Fruit fly (Drosophila melanogaster) whole organism, embryonic: ENCODE data around the gene CG43163.
A peak's percentile ranks its signal among the peaks of the same experiment; 100 is the strongest.

Source experiments
- Bdp1 ChIP-seq: fragments of 200-800 bp; sonication (Bioruptor generic); optimal IDR thresholded peaks from 3 replicates; lab custom pipeline; 2016; ENCODE audit warnings: missing biosample characterization, missing genetic modification characterization
- Bgb ChIP-seq: fragments of 200-800 bp; sonication (Bioruptor generic); IDR thresholded peaks from 2 replicates; pipeline ENCODE4 v1.3.6; 2022; ENCODE audit warnings: missing biosample characterization, missing genetic modification characterization; ENCODE audit not compliant: partially characterized antibody
- Bteb2 ChIP-seq: fragments of 200-800 bp; sonication (Bioruptor generic); optimal IDR thresholded peaks from 2 replicates; lab custom pipeline; 2016; ENCODE audit warnings: missing biosample characterization, missing genetic modification characterization
- CG10209 ChIP-seq: fragments of 200-800 bp; sonication (Bioruptor generic); optimal IDR thresholded peaks from 3 replicates; lab custom pipeline; 2017; ENCODE audit warnings: missing biosample characterization, mild to moderate bottlenecking, missing genetic modification characterization, missing genetic modification reagents
- CG10431 ChIP-seq: fragments of 200-800 bp; sonication (Bioruptor generic); optimal IDR thresholded peaks from 3 replicates; lab custom pipeline; 2018; ENCODE audit warnings: missing biosample characterization, mild to moderate bottlenecking, missing genetic modification characterization
- CG10565 ChIP-seq: fragments of 200-800 bp; sonication (Bioruptor generic); optimal IDR thresholded peaks from 3 replicates; lab custom pipeline; 2016; ENCODE audit warnings: missing biosample characterization, mild to moderate bottlenecking, missing genetic modification characterization
- CG11398 ChIP-seq: fragments of 200-800 bp; sonication (Bioruptor generic); optimal IDR thresholded peaks from 2 replicates; lab custom pipeline; 2016; ENCODE audit warnings: missing biosample characterization, missing genetic modification characterization
- CG11695 ChIP-seq: fragments of 200-800 bp; sonication (Bioruptor generic); IDR thresholded peaks from 3 replicates; pipeline ENCODE4 v1.3.6; 2022; ENCODE audit warnings: missing biosample characterization, missing genetic modification characterization
- CG13775 ChIP-seq: fragments of 200-800 bp; sonication (Bioruptor generic); optimal IDR thresholded peaks from 3 replicates; lab custom pipeline; 2017; ENCODE audit warnings: missing biosample characterization, mild to moderate bottlenecking, missing genetic modification characterization
- CG14050 ChIP-seq: fragments of 200-800 bp; sonication (Bioruptor generic); IDR thresholded peaks from 3 replicates; pipeline ENCODE4 v1.3.6; 2022; ENCODE audit warnings: missing biosample characterization, missing genetic modification characterization
- CG15011 ChIP-seq: fragments of 200-800 bp; sonication (Bioruptor generic); optimal IDR thresholded peaks from 3 replicates; lab custom pipeline; 2018; ENCODE audit warnings: missing biosample characterization, mild to moderate bottlenecking, missing genetic modification characterization
- CG15073 ChIP-seq: fragments of 200-800 bp; sonication (Bioruptor generic); optimal IDR thresholded peaks from 2 replicates; lab custom pipeline; 2016; ENCODE audit warnings: missing biosample characterization, missing genetic modification characterization
- CG15269 ChIP-seq: fragments of 200-800 bp; sonication (Bioruptor generic); optimal IDR thresholded peaks from 2 replicates; lab custom pipeline; 2018; ENCODE audit warnings: missing biosample characterization, mild to moderate bottlenecking, missing genetic modification characterization, moderate library complexity
- CG1529 ChIP-seq: fragments of 200-800 bp; sonication (Bioruptor generic); optimal IDR thresholded peaks from 3 replicates; lab custom pipeline; 2018; ENCODE audit warnings: missing biosample characterization, missing genetic modification characterization
- CG15696 ChIP-seq: fragments of 200-800 bp; sonication (Bioruptor generic); optimal IDR thresholded peaks from 2 replicates; lab custom pipeline; 2019; ENCODE audit warnings: missing biosample characterization, mild to moderate bottlenecking, missing genetic modification characterization, moderate library complexity
- CG1647 ChIP-seq: fragments of 200-800 bp; sonication (Bioruptor generic); optimal IDR thresholded peaks from 3 replicates; lab custom pipeline; 2016; ENCODE audit warnings: missing biosample characterization, missing genetic modification characterization
- CG2116 ChIP-seq: fragments of 200-800 bp; sonication (Bioruptor generic); optimal IDR thresholded peaks from 3 replicates; lab custom pipeline; 2018; ENCODE audit warnings: missing biosample characterization, mild to moderate bottlenecking, missing genetic modification characterization
- CG2202 ChIP-seq: fragments of 200-800 bp; sonication (Bioruptor generic); optimal IDR thresholded peaks from 2 replicates; lab custom pipeline; 2018; ENCODE audit warnings: missing biosample characterization, mild to moderate bottlenecking, missing genetic modification characterization
- CG31388 ChIP-seq: fragments of 200-800 bp; sonication (Bioruptor generic); optimal IDR thresholded peaks from 2 replicates; lab custom pipeline; 2016; ENCODE audit warnings: missing biosample characterization, missing genetic modification characterization
- CG3163 ChIP-seq: fragments of 200-800 bp; sonication (Bioruptor generic); optimal IDR thresholded peaks from 3 replicates; lab custom pipeline; 2016; ENCODE audit warnings: missing biosample characterization, missing genetic modification characterization
- CG6765 ChIP-seq: fragments of 200-800 bp; sonication (Bioruptor generic); optimal IDR thresholded peaks from 3 replicates; lab custom pipeline; 2017; ENCODE audit warnings: missing biosample characterization, mild to moderate bottlenecking, missing genetic modification characterization
- CG7839 ChIP-seq: fragments of 200-800 bp; sonication (Bioruptor generic); optimal IDR thresholded peaks from 3 replicates; lab custom pipeline; 2018; ENCODE audit warnings: missing biosample characterization, mild to moderate bottlenecking, missing genetic modification characterization, moderate library complexity
- CG7987 ChIP-seq: fragments of 200-800 bp; sonication (Bioruptor generic); optimal IDR thresholded peaks from 2 replicates; lab custom pipeline; 2018; ENCODE audit warnings: missing biosample characterization, mild to moderate bottlenecking, missing genetic modification characterization, moderate library complexity
- D ChIP-seq, 2 experiments: fragments of 200-800 bp in 1 of 2; fragments of >200 bp in 1 of 2; sonication (Bioruptor generic) in 1 of 2; optimal IDR thresholded peaks; 2 replicates in 1 of 2; 3 replicates in 1 of 2; lab custom pipeline; 2017; ENCODE audit warnings: mild to moderate bottlenecking in 1 of 2, missing biosample characterization in 1 of 2, missing genetic modification characterization in 1 of 2, missing genetic modification reagents in 1 of 2
- Doc2 ChIP-seq: fragments of 200-800 bp; sonication (Bioruptor generic); IDR thresholded peaks from 2 replicates; pipeline ENCODE4 v1.3.6; 2022; ENCODE audit warnings: missing biosample characterization, missing genetic modification characterization
- ERR ChIP-seq: fragments of 200-800 bp; sonication (Bioruptor generic); optimal IDR thresholded peaks from 2 replicates; lab custom pipeline; 2016; ENCODE audit warnings: missing biosample characterization, missing genetic modification characterization
- Fer2 ChIP-seq: fragments of 200-800 bp; sonication (Bioruptor generic); optimal IDR thresholded peaks from 2 replicates; lab custom pipeline; 2018; ENCODE audit warnings: missing biosample characterization, mild to moderate bottlenecking, missing genetic modification characterization, moderate library complexity
- GATAe ChIP-seq: fragments of 200-800 bp; sonication (Bioruptor generic); conservative IDR thresholded peaks from 2 replicates; pipeline ENCODE4 v1.3.6; 2022; ENCODE audit warnings: missing biosample characterization, missing genetic modification characterization
- HLH3B ChIP-seq: fragments of 200-800 bp; sonication (Bioruptor generic); IDR thresholded peaks from 2 replicates; pipeline ENCODE4 v1.3.6; 2022; ENCODE audit warnings: missing biosample characterization, missing genetic modification characterization
- HLH54F ChIP-seq: fragments of 200-800 bp; sonication (Bioruptor generic); optimal IDR thresholded peaks from 3 replicates; lab custom pipeline; 2016; ENCODE audit warnings: missing biosample characterization, missing genetic modification characterization
- HmgD ChIP-seq: fragments of 200-800 bp; sonication (Bioruptor generic); optimal IDR thresholded peaks from 3 replicates; lab custom pipeline; 2016; ENCODE audit warnings: missing biosample characterization, missing genetic modification characterization
- Hr39 ChIP-seq: fragments of >200 bp; optimal IDR thresholded peaks from 2 replicates; lab custom pipeline; 2017
- Nf-YA ChIP-seq: fragments of 200-800 bp; sonication (Bioruptor generic); IDR thresholded peaks from 2 replicates; pipeline ENCODE4 v1.3.6; 2022; ENCODE audit warnings: missing biosample characterization, missing genetic modification characterization
- Sry-β ChIP-seq: fragments of 200-800 bp; sonication (Bioruptor generic); optimal IDR thresholded peaks from 2 replicates; lab custom pipeline; 2018; ENCODE audit warnings: missing biosample characterization, mild to moderate bottlenecking, missing genetic modification characterization, moderate library complexity
- Taf1 ChIP-seq: fragments of 200-800 bp; sonication (Bioruptor generic); IDR thresholded peaks from 2 replicates; pipeline ENCODE4 v1.3.6; 2022; ENCODE audit warnings: missing biosample characterization, missing genetic modification characterization
- br ChIP-seq: fragments of >200 bp; optimal IDR thresholded peaks from 2 replicates; lab custom pipeline; 2017
- chinmo ChIP-seq: fragments of 200-800 bp; sonication (Bioruptor generic); IDR thresholded peaks from 4 replicates; pipeline ENCODE4 v1.3.6; 2022; ENCODE audit warnings: missing biosample characterization, missing genetic modification characterization; ENCODE audit not compliant: partially characterized antibody
- croc ChIP-seq: fragments of 200-800 bp; sonication (Bioruptor generic); conservative IDR thresholded peaks from 3 replicates; pipeline ENCODE4 v1.3.6; 2022; ENCODE audit warnings: missing biosample characterization, missing genetic modification characterization
- dmrt11E ChIP-seq: fragments of 200-800 bp; sonication (Bioruptor generic); optimal IDR thresholded peaks from 3 replicates; lab custom pipeline; 2018; ENCODE audit warnings: missing biosample characterization, mild to moderate bottlenecking, missing genetic modification characterization, moderate library complexity
- ems ChIP-seq: fragments of 200-800 bp; sonication (Bioruptor generic); optimal IDR thresholded peaks from 3 replicates; lab custom pipeline; 2016; ENCODE audit warnings: missing biosample characterization, missing genetic modification characterization
- en ChIP-seq: fragments of 200-800 bp; sonication (Bioruptor generic); optimal IDR thresholded peaks from 2 replicates; lab custom pipeline; 2016; ENCODE audit warnings: missing biosample characterization, missing genetic modification characterization
- fd102C ChIP-seq: fragments of 200-800 bp; sonication (Bioruptor generic); optimal IDR thresholded peaks from 2 replicates; lab custom pipeline; 2018; ENCODE audit warnings: missing biosample characterization, mild to moderate bottlenecking, missing genetic modification characterization, moderate library complexity
- fu2 ChIP-seq: fragments of 200-800 bp; sonication (Bioruptor generic); optimal IDR thresholded peaks from 2 replicates; lab custom pipeline; 2016; ENCODE audit warnings: missing biosample characterization, missing genetic modification characterization
- insv ChIP-seq, 2 experiments: fragments of 200-800 bp; sonication (Bioruptor generic); optimal IDR thresholded peaks; 3 replicates each; lab custom pipeline; 2016 to 2018; ENCODE audit warnings: missing biosample characterization in 2 of 2, missing genetic modification characterization in 2 of 2
- kay ChIP-seq: fragments of 200-800 bp; sonication (Bioruptor generic); optimal IDR thresholded peaks from 2 replicates; lab custom pipeline; 2016; ENCODE audit warnings: missing biosample characterization, missing genetic modification characterization
- pfk ChIP-seq: fragments of 200-800 bp; sonication (Bioruptor generic); optimal IDR thresholded peaks from 2 replicates; lab custom pipeline; 2018; ENCODE audit warnings: missing biosample characterization, mild to moderate bottlenecking, missing genetic modification characterization, moderate library complexity
- pnt ChIP-seq: fragments of 200-800 bp; sonication (Bioruptor generic); optimal IDR thresholded peaks from 3 replicates; lab custom pipeline; 2016; ENCODE audit warnings: missing biosample characterization, missing genetic modification characterization
- tin ChIP-seq: fragments of 200-800 bp; sonication (Bioruptor generic); optimal IDR thresholded peaks from 3 replicates; lab custom pipeline; 2016; ENCODE audit warnings: missing biosample characterization, missing genetic modification characterization
- tup ChIP-seq: fragments of 200-800 bp; sonication (Bioruptor generic); optimal IDR thresholded peaks from 2 replicates; lab custom pipeline; 2016; ENCODE audit warnings: missing biosample characterization, mild to moderate bottlenecking, missing genetic modification characterization, moderate library complexity

The CG43163 gene

DNA sequence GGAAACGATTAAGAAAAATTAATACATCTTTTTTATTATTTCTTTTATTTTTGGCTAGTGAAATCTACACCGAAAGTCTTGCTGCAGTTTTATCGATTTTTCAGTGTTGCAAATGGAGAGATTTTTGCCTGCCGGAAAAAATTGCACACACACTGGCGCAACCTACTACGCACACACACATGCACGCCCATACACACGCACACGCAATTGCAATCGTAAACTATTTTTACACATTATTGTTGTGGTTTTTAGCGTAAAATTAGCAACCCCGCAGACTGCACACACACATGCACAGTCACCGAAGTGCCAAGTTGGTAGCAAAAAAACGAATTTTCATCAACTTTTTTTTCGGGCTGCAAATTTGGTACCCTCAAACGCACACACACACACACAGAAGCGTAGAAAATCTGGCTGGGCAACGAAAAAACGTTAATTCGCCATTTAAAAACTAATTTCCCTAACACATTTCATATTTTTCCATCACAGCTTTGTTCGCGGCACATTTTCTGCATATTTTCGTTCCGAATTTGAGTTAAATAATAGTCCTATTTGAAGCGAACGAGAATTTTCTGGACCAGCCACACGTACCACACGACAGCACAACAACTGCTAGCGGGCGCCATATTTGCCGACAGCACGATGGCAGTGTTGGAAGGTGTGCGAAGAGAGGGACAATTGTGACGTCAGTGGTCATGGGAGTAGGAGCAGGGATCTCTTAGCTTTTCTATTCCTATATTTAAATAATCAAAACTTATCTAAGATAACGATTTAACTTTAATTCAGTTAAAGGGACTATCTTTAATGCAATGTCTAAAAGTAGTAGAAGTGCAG is 65.0 kb downstream of the CG43163 start, which contains the start of gene Unr (continued):
- TF ChIP-seq fu2 (peak; percentile 76), Bgb (GFP tag; lab: Robert Waterston, UW) (no peak), Taf1 (GFP tag; lab: Robert Waterston, UW) (peak; percentile 74; the same call in 1 of the 2 replicates), CG31388 (GFP tag; lab: Kevin White, UChicago) (no peak), croc (GFP tag; lab: Robert Waterston, UW) (no peak; the same call in 2 of the 3 replicates), Sry-β (GFP tag; lab: Kevin White, UChicago) (peak; percentile 10), ems (GFP tag; lab: Kevin White, UChicago) (peak; percentile 78), CG10209 (peak; percentile 69), HLH3B (GFP tag; lab: Robert Waterston, UW) (peak; percentile 65), br (no peak), insv (GFP tag; optimal IDR thresholded peaks at IDR 0.05; lab: Kevin White, UChicago) (peak in 1 of 2 experiments; percentile 42), CG2116 (GFP tag; lab: Kevin White, UChicago) (peak; percentile 80), Nf-YA (GFP tag; lab: Robert Waterston, UW) (peak; percentile 74), kay (GFP tag; lab: Kevin White, UChicago) (peak; percentile 56), Hr39 (lab: Kevin White, UChicago) (no peak), HmgD (GFP tag; lab: Kevin White, UChicago) (peak; percentile 79), CG10431 (GFP tag; lab: Kevin White, UChicago) (peak; percentile 52), HLH54F (GFP tag; lab: Kevin White, UChicago) (peak; percentile 89), Doc2 (GFP tag; lab: Robert Waterston, UW) (no peak), GATAe (GFP tag; lab: Robert Waterston, UW) (no peak), CG13775 (peak; percentile 67), CG3163 (GFP tag; lab: Kevin White, UChicago) (peak; percentile 62), CG6765 (GFP tag; lab: Kevin White, UChicago) (peak; percentile 65), en (GFP tag; lab: Kevin White, UChicago) (peak; percentile 18), CG1529 (GFP tag; lab: Kevin White, UChicago) (peak; percentile 24), CG2202 (tag; lab: Kevin White, UChicago) (peak; percentile 27), CG10565 (GFP tag; lab: Kevin White, UChicago) (no peak), tin (GFP tag; lab: Kevin White, UChicago) (peak; percentile 71), CG7839 (tag; lab: Kevin White, UChicago) (peak; percentile 81), chinmo (GFP tag; lab: Robert Waterston, UW) (0 out of 4 replicates have a peak, but pooled peaks have one; percentile 60), fd102C (peak; percentile 29), pnt (GFP tag; lab: Kevin White, UChicago) (peak; percentile 69), Fer2 (tag; lab: Kevin White, UChicago) (peak; percentile 69), CG15073 (GFP tag; lab: Kevin White, UChicago) (peak; percentile 9), dmrt11E (tag; lab: Kevin White, UChicago) (peak; percentile 31), CG15269 (tag; lab: Kevin White, UChicago) (peak; percentile 79), ERR (peak; percentile 70), CG15011 (GFP tag; lab: Kevin White, UChicago) (peak; percentile 62), CG11398 (GFP tag; lab: Kevin White, UChicago) (no peak), D (optimal IDR thresholded peaks at IDR 0.05; lab: Kevin White, UChicago) (no peak), D (GFP tag; optimal IDR thresholded peaks at IDR 0.05; lab: Kevin White, UChicago) (peak; percentile 41), Bteb2 (GFP tag; lab: Kevin White, UChicago) (peak; percentile 66), tup (GFP tag; lab: Kevin White, UChicago) (peak; percentile 58), CG1647 (GFP tag; lab: Kevin White, UChicago) (peak; percentile 73), CG11695 (GFP tag; lab: Robert Waterston, UW) (peak; percentile 79), Bdp1 (GFP tag; lab: Kevin White, UChicago) (peak; percentile 60), CG14050 (GFP tag; lab: Robert Waterston, UW) (peak; percentile 51; the same call in 2 of the 3 replicates), CG15696 (tag; lab: Kevin White, UChicago) (peak; percentile 67), pfk (GFP tag; lab: Kevin White, UChicago) (peak; percentile 21), CG7987 (GFP tag; lab: Kevin White, UChicago) (peak; percentile 72)
